Worm (Caenorhabditis elegans) whole organism, L4/young adult: ENCODE data around the gene K08C7.6.

Experiments
- W03F9.2 ChIP-seq: fragments of 150-350 bp; optimal IDR thresholded peaks from 2 replicates; lab custom pipeline; 2014; ENCODE audit warnings: missing biosample characterization, missing genetic modification characterization
- dao-5 ChIP-seq: sonication (generic microtip); optimal IDR thresholded peaks from 2 replicates; lab custom pipeline; 2016; ENCODE audit warnings: missing genotype, missing genetic modification characterization, moderate library complexity, missing compliant biosample characterization
- him-1 ChIP-seq: sonication (generic microtip); optimal IDR thresholded peaks from 2 replicates; lab custom pipeline; 2016; ENCODE audit warnings: missing genotype, missing genetic modification reagents, missing genetic modification characterization, missing compliant biosample characterization

- no peak for TF ChIP-seq W03F9.2 (tag; lab: Kevin White, UChicago)
- TF ChIP-seq him-1 (tag; lab: Kevin White, UChicago): no peak
- no peak for TF ChIP-seq dao-5 (tag; lab: Kevin White, UChicago)
These were observed 49.0 kb downstream of the K08C7.6 start, which contains the start of gene F56C4.1 for ce11 chrIV:10636649-10637048.
